Worm (Caenorhabditis elegans): ENCODE measurements around the gene Y55F3AM.11.

- TF ChIP-seq egl-27 (tag; optimal IDR thresholded peaks at IDR 0.05) (no peak), unc-62 (GFP tag; optimal IDR thresholded peaks at IDR 0.05) (no peak), nhr-77 (tag; optimal IDR thresholded peaks at IDR 0.05) (no peak), ceh-82 (tag; optimal IDR thresholded peaks at IDR 0.05) (no peak), lin-39 (tag; optimal IDR thresholded peaks at IDR 0.05) (no peak), skn-1 (tag; optimal IDR thresholded peaks at IDR 0.05) (no peak), unc-39 (tag; optimal IDR thresholded peaks at IDR 0.05) (no peak), mml-1 (tag; optimal IDR thresholded peaks at IDR 0.05) (no peak), nhr-25 (tag; optimal IDR thresholded peaks at IDR 0.05) (no peak), nhr-67 (tag; optimal IDR thresholded peaks at IDR 0.05) (no peak), nhr-12 (tag; optimal IDR thresholded peaks at IDR 0.05) (no peak), ama-1 (optimal IDR thresholded peaks at IDR 0.05) (no peak)
Observed at ce11 chrIV:1053989-1054388, 9.8 kb upstream of the Y55F3AM.11 start.
